Worm (Caenorhabditis elegans): ENCODE data around the gene jmjd-1.2.

DNA sequence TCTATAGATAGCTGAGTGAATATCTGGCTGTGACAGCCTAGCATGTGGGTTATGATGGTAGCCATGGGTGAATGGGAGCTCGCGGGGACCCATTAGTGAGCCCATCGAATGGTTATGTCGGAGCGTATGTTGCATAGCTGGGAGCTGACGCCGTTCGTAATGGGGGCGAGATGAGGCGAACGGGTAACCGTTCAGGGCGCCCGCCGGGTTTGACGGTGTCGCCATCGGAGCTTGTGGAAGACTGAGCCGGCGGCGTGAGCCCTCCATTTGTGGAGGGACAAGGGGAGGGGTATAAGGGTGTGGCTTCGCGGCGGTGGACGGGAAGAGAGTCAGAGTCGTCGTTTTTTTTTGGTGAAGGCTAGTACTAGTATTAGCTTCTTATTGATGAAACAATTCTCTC, 36.9 kb upstream of the jmjd-1.2 start:
- TF ChIP-seq ama-1 (optimal IDR thresholded peaks at IDR 0.05): no peak
- TF ChIP-seq ama-1 (GFP tag; optimal IDR thresholded peaks at IDR 0.05): no peak
- no peak for TF ChIP-seq lin-54 (GFP tag; optimal IDR thresholded peaks at IDR 0.05)
- no peak for TF ChIP-seq unc-62 (GFP tag; optimal IDR thresholded peaks at IDR 0.05)
- no peak for TF ChIP-seq B0336.3 (GFP tag; IDR thresholded peaks at IDR 0.05)
- TF ChIP-seq sptf-2 (GFP tag; optimal IDR thresholded peaks at IDR 0.05): no peak
- no peak for TF ChIP-seq attf-5 (GFP tag; optimal IDR thresholded peaks at IDR 0.05)
- no peak for TF ChIP-seq chd-7 (tag; optimal IDR thresholded peaks at IDR 0.05)
- TF ChIP-seq F57C9.4 (tag; optimal IDR thresholded peaks at IDR 0.05): no peak
- no peak for TF ChIP-seq F37B4.10 (GFP tag; IDR thresholded peaks at IDR 0.05)
- no peak for TF ChIP-seq nhr-27 (tag; optimal IDR thresholded peaks at IDR 0.05)

Data from whole organism, young adult.